Worm (Caenorhabditis elegans): ENCODE data around the gene oac-56.

DNA sequence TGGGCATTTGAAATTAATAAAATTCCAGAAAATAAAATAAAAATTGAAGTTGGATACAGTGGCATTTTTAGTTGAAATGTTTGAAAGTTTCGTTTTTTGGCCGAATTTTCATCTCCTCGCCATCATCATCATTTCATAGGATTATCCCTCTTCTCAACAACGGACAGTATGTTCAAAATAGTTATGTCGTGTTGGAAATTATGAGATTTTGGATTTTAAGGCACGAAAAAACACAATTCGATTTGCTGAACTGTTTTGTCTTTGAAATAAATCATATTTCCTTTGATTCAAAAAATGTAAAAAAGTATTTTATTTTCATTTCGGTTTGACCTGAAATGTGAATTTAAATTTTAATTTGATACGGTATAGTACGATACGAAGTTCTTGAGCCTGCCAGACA is 6.8 kb downstream of the oac-56 start, which contains the start of gene srlf-28:
- TF ChIP-seq ztf-23 (GFP tag; IDR thresholded peaks at IDR 0.05) (no peak), tab-1 (GFP tag; IDR thresholded peaks at IDR 0.05) (no peak), T22C8.4 (GFP tag; IDR thresholded peaks at IDR 0.05) (no peak)
